Worm (Caenorhabditis elegans): Measurements from ENCODE around the gene srv-26.

The srv-26 gene

DNA sequence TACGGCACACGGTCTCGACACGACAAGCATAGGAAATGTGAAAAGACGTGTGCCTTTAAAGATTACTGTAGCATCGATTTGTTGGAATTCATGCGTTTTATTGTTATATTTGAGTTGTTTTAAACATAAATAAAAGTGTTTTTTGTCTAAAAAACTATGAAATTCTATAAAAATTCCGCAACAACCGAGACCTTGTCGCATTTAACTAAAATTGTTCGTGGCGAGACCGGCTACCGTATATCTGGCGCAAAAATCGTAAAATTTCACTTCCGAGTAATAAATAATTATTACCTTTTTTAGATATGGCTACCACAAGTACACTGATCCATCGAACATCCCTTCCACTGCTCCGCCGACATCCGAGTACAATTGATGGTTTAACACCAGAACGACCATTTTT is 35.7 kb upstream of the srv-26 start, which contains the start of gene ipla-6:
ipla-6 (plus strand) TSS at position 301 of the 400 bp plus-strand sequence.
- no peak for TF ChIP-seq dve-1 (tag; optimal IDR thresholded peaks at IDR 0.05; ENCODE audit: insufficient read depth)
- no peak for TF ChIP-seq ztf-7 (tag; optimal IDR thresholded peaks at IDR 0.05)
- no peak for TF ChIP-seq nhr-48 (tag; optimal IDR thresholded peaks at IDR 0.05)
- no peak for TF ChIP-seq T26A8.4 (GFP tag; IDR thresholded peaks at IDR 0.05)
- no peak for TF ChIP-seq pqm-1 (tag; optimal IDR thresholded peaks at IDR 0.05)
- no peak for TF ChIP-seq tag-97 (GFP tag; IDR thresholded peaks at IDR 0.05)
- no peak for TF ChIP-seq egl-43 (GFP tag; IDR thresholded peaks at IDR 0.05)
- TF ChIP-seq fos-1 (tag; optimal IDR thresholded peaks at IDR 0.05), result no peak
- TF ChIP-seq ama-1 (optimal IDR thresholded peaks at IDR 0.05), result no peak
- TF ChIP-seq zfp-3 (GFP tag; conservative IDR thresholded peaks at IDR 0.05), result no peak
- no peak for TF ChIP-seq Y5F2A.4 (GFP tag; optimal IDR thresholded peaks at IDR 0.05)

DNA sequence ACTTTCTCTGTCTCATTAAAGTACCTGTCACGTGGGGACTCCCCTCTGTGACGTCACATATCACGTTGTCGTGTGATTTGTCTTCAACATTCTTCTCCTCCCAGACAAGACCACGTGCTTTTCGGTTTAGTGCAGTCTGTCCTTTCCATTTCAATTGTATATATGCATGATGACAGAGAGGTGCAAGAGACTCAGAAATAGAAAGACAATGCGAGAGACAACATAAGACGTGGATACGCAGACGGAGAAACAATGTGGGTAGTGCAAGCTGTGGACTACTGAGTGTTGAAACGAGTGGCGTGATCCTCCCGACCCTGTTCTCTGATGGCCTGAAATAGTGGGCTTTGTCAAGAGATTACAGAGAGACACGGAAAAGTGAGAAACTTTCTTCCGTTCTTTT is 35.1 kb upstream of the srv-26 start:
- TF ChIP-seq ctbp-1 (GFP tag; IDR thresholded peaks at IDR 0.05) (peak; percentile 90), mdl-1 (tag; optimal IDR thresholded peaks at IDR 0.05) (peak; percentile 99), attf-4 (tag; optimal IDR thresholded peaks at IDR 0.05) (no peak), nhr-10 (tag; optimal IDR thresholded peaks at IDR 0.05) (peak; percentile 38), F10B5.3 (tag; optimal IDR thresholded peaks at IDR 0.05) (no peak), lim-7 (GFP tag; IDR thresholded peaks at IDR 0.05) (no peak), hmg-1.1 (GFP tag; IDR thresholded peaks at IDR 0.05) (peak; percentile 85), php-3 (GFP tag; IDR thresholded peaks at IDR 0.05) (peak; percentile 90), nhr-48 (tag; optimal IDR thresholded peaks at IDR 0.05) (peak; percentile 99), dmd-6 (GFP tag; IDR thresholded peaks at IDR 0.05) (peak; percentile 99), nhr-102 (tag; optimal IDR thresholded peaks at IDR 0.05) (peak; percentile 96), hif-1 (tag; optimal IDR thresholded peaks at IDR 0.05) (peak; percentile 81 to 95), cey-2 (tag; optimal IDR thresholded peaks at IDR 0.05; ENCODE audit: borderline replicate concordance, insufficient read depth) (peak; percentile 74), mes-2 (tag; optimal IDR thresholded peaks at IDR 0.05; ENCODE audit: poor library complexity, severe bottlenecking) (peak; percentile 79), T20F7.1 (GFP tag; optimal IDR thresholded peaks at IDR 0.05) (peak; percentile 88), zag-1 (tag; optimal IDR thresholded peaks at IDR 0.05) (no peak), tag-97 (GFP tag; IDR thresholded peaks at IDR 0.05) (no peak), daf-19 (GFP tag; conservative IDR thresholded peaks at IDR 0.05) (no peak; the same call in 1 of the 2 replicates), ZK546.5 (tag; optimal IDR thresholded peaks at IDR 0.05) (peak in 1 of 2 experiments; percentile 2), nhr-42 (GFP tag; IDR thresholded peaks at IDR 0.05) (peak; percentile 80; the same call in 1 of the 2 replicates), zip-2 (tag; optimal IDR thresholded peaks at IDR 0.05) (peak; percentile 40), F44E2.7 (GFP tag; IDR thresholded peaks at IDR 0.05) (no peak), F49E8.2 (tag; optimal IDR thresholded peaks at IDR 0.05; ENCODE audit: borderline replicate concordance) (no peak), pha-4 (GFP tag; IDR thresholded peaks at IDR 0.05) (peak; percentile 77; the same call in 1 of the 2 replicates), pha-4 (tag; optimal IDR thresholded peaks at IDR 0.05) (no peak), lin-38 (GFP tag; IDR thresholded peaks at IDR 0.05) (peak; percentile 77), arid-1 (GFP tag; conservative IDR thresholded peaks at IDR 0.05) (peak; percentile 46; the same call in 1 of the 2 replicates), Y75B8A.6 (GFP tag; IDR thresholded peaks at IDR 0.05) (peak; percentile 52; the same call in 1 of the 2 replicates), zfp-2 (tag; optimal IDR thresholded peaks at IDR 0.05) (peak; percentile 82), daf-8 (GFP tag; IDR thresholded peaks at IDR 0.05) (no peak), dmd-8 (GFP tag; IDR thresholded peaks at IDR 0.05) (no peak), zfp-3 (GFP tag; conservative IDR thresholded peaks at IDR 0.05) (peak; percentile 83; the same call in 1 of the 2 replicates), gei-8 (GFP tag; optimal IDR thresholded peaks at IDR 0.05) (peak; percentile 95), tra-1 (GFP tag; IDR thresholded peaks at IDR 0.05) (peak; percentile 96), ces-1 (GFP tag; optimal IDR thresholded peaks at IDR 0.05) (no peak), madf-9 (GFP tag; conservative IDR thresholded peaks at IDR 0.05) (0 out of 2 replicates have a peak, but pooled peaks have one; percentile 44), nhr-41 (GFP tag; IDR thresholded peaks at IDR 0.05) (no peak), set-16 (GFP tag; IDR thresholded peaks at IDR 0.05) (peak; percentile 59), lin-1 (GFP tag; IDR thresholded peaks at IDR 0.05) (peak; percentile 92), ama-1 (optimal IDR thresholded peaks at IDR 0.05) (peak; percentile 72), spr-1 (tag; optimal IDR thresholded peaks at IDR 0.05) (peak; percentile 84), ceh-20 (GFP tag; IDR thresholded peaks at IDR 0.05) (peak; percentile 97)

Measured in whole organism, L4 larva.